Fruit fly (Drosophila melanogaster): ENCODE results near the gene CG12155.
A peak's percentile ranks its signal among the peaks of the same experiment; 100 is the strongest.

Gene CG12155

dm6 chrX:7696711-7697654, 31.6 kb upstream of the CG12155 start (continued):
- TF ChIP-seq CG9437 (GFP tag; optimal IDR thresholded peaks at IDR 0.05): peak; percentile 77
- peak; percentile 70 for TF ChIP-seq CG11723 (GFP tag; optimal IDR thresholded peaks at IDR 0.05)
- TF ChIP-seq dpn (GFP tag; optimal IDR thresholded peaks at IDR 0.05): peak; percentile 90 to 91
- TF ChIP-seq sr (GFP tag; IDR thresholded peaks at IDR 0.05): peak; percentile 78
- peak; percentile 75 for TF ChIP-seq CG31365 (tag; optimal IDR thresholded peaks at IDR 0.05)
- TF ChIP-seq hbn (GFP tag; IDR thresholded peaks at IDR 0.05; ENCODE audit: partially characterized antibody): no peak
- peak; percentile 49; the same call in 1 of the 2 replicates for TF ChIP-seq wor (GFP tag; IDR thresholded peaks at IDR 0.05)
- TF ChIP-seq CG10267 (tag; optimal IDR thresholded peaks at IDR 0.05): peak; percentile 77
- peak; percentile 83 for TF ChIP-seq CG18476 (GFP tag; optimal IDR thresholded peaks at IDR 0.05)
- TF ChIP-seq CG11398 (GFP tag; optimal IDR thresholded peaks at IDR 0.05): peak; percentile 75
- no peak for TF ChIP-seq TFAM (GFP tag; optimal IDR thresholded peaks at IDR 0.05)
- peak; percentile 60 for TF ChIP-seq CG3065 (GFP tag; optimal IDR thresholded peaks at IDR 0.05)
- TF ChIP-seq Trl (optimal IDR thresholded peaks at IDR 0.05): peak; percentile 90 to 98
- TF ChIP-seq Trl (GFP tag; optimal IDR thresholded peaks at IDR 0.05): peak; percentile 74
- TF ChIP-seq fu2 (GFP tag; optimal IDR thresholded peaks at IDR 0.05): peak; percentile 87
- peak; percentile 95 for TF ChIP-seq Ets65A (GFP tag)
- peak; percentile 92 for TF ChIP-seq scrt (GFP tag; optimal IDR thresholded peaks at IDR 0.05)
- TF ChIP-seq gsb (GFP tag; IDR thresholded peaks at IDR 0.05): peak; percentile 88
- peak; percentile 97 for TF ChIP-seq Drgx (GFP tag; IDR thresholded peaks at IDR 0.05)
- TF ChIP-seq sisA (GFP tag; IDR thresholded peaks at IDR 0.05): peak; percentile 89
- TF ChIP-seq CG11504 (tag; optimal IDR thresholded peaks at IDR 0.05): peak; percentile 90
- no peak for TF ChIP-seq Tbp (GFP tag; optimal IDR thresholded peaks at IDR 0.05)
- peak; percentile 80 for TF ChIP-seq CG4854 (GFP tag; optimal IDR thresholded peaks at IDR 0.05)
- peak; percentile 91 for TF ChIP-seq Fer2 (tag; optimal IDR thresholded peaks at IDR 0.05)
- TF ChIP-seq jumu (GFP tag; optimal IDR thresholded peaks at IDR 0.05): peak; percentile 73
- peak; percentile 93 for TF ChIP-seq CG30403 (GFP tag; optimal IDR thresholded peaks at IDR 0.05)
- TF ChIP-seq CG17385 (GFP tag; optimal IDR thresholded peaks at IDR 0.05): peak; percentile 91
- peak; percentile 40; the same call in 1 of the 3 replicates for TF ChIP-seq z (GFP tag; IDR thresholded peaks at IDR 0.05)
- peak; percentile 96 for TF ChIP-seq CG13894 (tag; optimal IDR thresholded peaks at IDR 0.05)
- no peak for TF ChIP-seq ac (GFP tag; optimal IDR thresholded peaks at IDR 0.05)
- no peak for TF ChIP-seq stwl (tag; optimal IDR thresholded peaks at IDR 0.05)
- peak; percentile 93 for TF ChIP-seq pho (GFP tag; optimal IDR thresholded peaks at IDR 0.05)
- TF ChIP-seq lmd (GFP tag; IDR thresholded peaks at IDR 0.05): peak; percentile 89
- peak; percentile 60; the same call in 1 of the 2 replicates for TF ChIP-seq CG8765 (GFP tag; IDR thresholded peaks at IDR 0.05)
- peak; percentile 83 for TF ChIP-seq Max (GFP tag; optimal IDR thresholded peaks at IDR 0.05)
- peak; percentile 89 for TF ChIP-seq Nf-YC (tag; optimal IDR thresholded peaks at IDR 0.05)
- TF ChIP-seq phol (tag; optimal IDR thresholded peaks at IDR 0.05): peak; percentile 74
- TF ChIP-seq CG10321 (GFP tag; IDR thresholded peaks at IDR 0.05): peak; percentile 34; the same call in 1 of the 2 replicates
- TF ChIP-seq knrl (GFP tag; IDR thresholded peaks at IDR 0.05; ENCODE audit: partially characterized antibody): no peak
- TF ChIP-seq Xbp1 (GFP tag; optimal IDR thresholded peaks at IDR 0.05): peak; percentile 86
- TF ChIP-seq wdn (GFP tag; IDR thresholded peaks at IDR 0.05): peak; percentile 91
- no peak for TF ChIP-seq hkb (optimal IDR thresholded peaks at IDR 0.05)
- peak; percentile 89 for TF ChIP-seq hkb (GFP tag; IDR thresholded peaks at IDR 0.05)
- peak; percentile 38 for TF ChIP-seq ash1 (GFP tag; optimal IDR thresholded peaks at IDR 0.05)
- peak; percentile 97 for TF ChIP-seq CG3281 (GFP tag; optimal IDR thresholded peaks at IDR 0.05)
- peak; percentile 75 for TF ChIP-seq fd96Cb (tag; optimal IDR thresholded peaks at IDR 0.05)
- TF ChIP-seq schlank (tag; optimal IDR thresholded peaks at IDR 0.05): peak; percentile 95
- TF ChIP-seq CG8281 (tag; optimal IDR thresholded peaks at IDR 0.05): peak; percentile 72
- TF ChIP-seq Ets97D (GFP tag; optimal IDR thresholded peaks at IDR 0.05): peak; percentile 51

Measured in whole organism, embryonic.